Fruit fly (Drosophila melanogaster) whole organism, prepupa: ENCODE results near the gene pigeon.

Experiments
- CG10631 ChIP-seq: fragments of 200-800 bp; sonication (Bioruptor generic); optimal IDR thresholded peaks from 2 replicates; lab custom pipeline; 2016; ENCODE audit warnings: missing biosample characterization, missing genetic modification characterization
- CG10669 ChIP-seq: fragments of 200-800 bp; sonication (Bioruptor generic); optimal IDR thresholded peaks from 3 replicates; lab custom pipeline; 2018; ENCODE audit warnings: missing biosample characterization, mild to moderate bottlenecking, missing genetic modification characterization, moderate library complexity
- CG11294 ChIP-seq: fragments of 200-800 bp; sonication (Bioruptor generic); IDR thresholded peaks from 2 replicates; pipeline ENCODE4 v1.3.6; 2022; ENCODE audit warnings: missing biosample characterization, missing genetic modification characterization
- CG11902 ChIP-seq: fragments of 200-800 bp; sonication (Bioruptor generic); optimal IDR thresholded peaks from 3 replicates; lab custom pipeline; 2016; ENCODE audit warnings: missing biosample characterization, missing genetic modification characterization
- CG3032 ChIP-seq: fragments of 200-800 bp; optimal IDR thresholded peaks from 2 replicates; lab custom pipeline; 2019; ENCODE audit warnings: missing biosample characterization, mild to moderate bottlenecking, missing genetic modification characterization, moderate library complexity
- CG31627 ChIP-seq: fragments of 200-800 bp; sonication (Bioruptor generic); optimal IDR thresholded peaks from 3 replicates; lab custom pipeline; 2016; ENCODE audit warnings: missing biosample characterization, missing genetic modification characterization
- CG3919 ChIP-seq: fragments of 200-800 bp; sonication (Bioruptor generic); optimal IDR thresholded peaks from 3 replicates; lab custom pipeline; 2016; ENCODE audit warnings: missing biosample characterization, missing genetic modification characterization
- CG6276 ChIP-seq: fragments of 200-800 bp; sonication (Bioruptor generic); optimal IDR thresholded peaks from 2 replicates; lab custom pipeline; 2017; ENCODE audit warnings: missing biosample characterization, mild to moderate bottlenecking, missing genetic modification characterization
- CG6792 ChIP-seq: fragments of 200-800 bp; sonication (Bioruptor generic); optimal IDR thresholded peaks from 3 replicates; lab custom pipeline; 2016; ENCODE audit warnings: missing biosample characterization, missing genetic modification characterization
- CG6808 ChIP-seq: fragments of 200-800 bp; sonication (Bioruptor generic); optimal IDR thresholded peaks from 3 replicates; lab custom pipeline; 2017; ENCODE audit warnings: missing biosample characterization, missing genetic modification characterization, mild to moderate bottlenecking, moderate library complexity, missing genetic modification reagents
- CG7368 ChIP-seq: fragments of 200-800 bp; sonication (Bioruptor generic); optimal IDR thresholded peaks from 3 replicates; lab custom pipeline; 2016; ENCODE audit warnings: missing biosample characterization, missing genetic modification characterization
- CG8119 ChIP-seq: fragments of 200-800 bp; sonication (Bioruptor generic); IDR thresholded peaks from 3 replicates; pipeline ENCODE4 v1.3.6; 2022; ENCODE audit warnings: missing biosample characterization, missing genetic modification characterization
- CG8319 ChIP-seq: fragments of 200-800 bp; sonication (Bioruptor generic); optimal IDR thresholded peaks from 3 replicates; lab custom pipeline; 2016; ENCODE audit warnings: missing biosample characterization, missing genetic modification characterization
- Eip75B ChIP-seq: fragments of 200-800 bp; sonication (Bioruptor generic); optimal IDR thresholded peaks from 3 replicates; lab custom pipeline; 2016; ENCODE audit warnings: missing biosample characterization, missing genetic modification characterization
- Eip78C ChIP-seq: fragments of 200-800 bp; sonication (Bioruptor generic); peaks from one replicate; lab custom pipeline; 2016; ENCODE audit warnings: missing biosample characterization, missing genetic modification characterization
- Eip93F ChIP-seq: fragments of 200-800 bp; sonication (Bioruptor generic); optimal IDR thresholded peaks from 2 replicates; lab custom pipeline; 2016; ENCODE audit warnings: missing biosample characterization, mild to moderate bottlenecking, missing genetic modification characterization
- Ets21C ChIP-seq: fragments of 200-800 bp; sonication (Bioruptor generic); optimal IDR thresholded peaks from 3 replicates; lab custom pipeline; 2016; ENCODE audit warnings: missing biosample characterization, missing genetic modification characterization
- Ets96B ChIP-seq: fragments of 200-800 bp; optimal IDR thresholded peaks from 2 replicates; lab custom pipeline; 2019; ENCODE audit warnings: missing biosample characterization, mild to moderate bottlenecking, missing genetic modification characterization, moderate library complexity
- Gug ChIP-seq: fragments of 200-800 bp; sonication (Bioruptor generic); IDR thresholded peaks from 2 replicates; pipeline ENCODE4 v1.3.6; 2022; ENCODE audit warnings: missing biosample characterization, missing genetic modification characterization
- Hr38 ChIP-seq: sonication (Bioruptor generic); optimal IDR thresholded peaks from 2 replicates; lab custom pipeline; 2016; ENCODE audit warnings: missing biosample characterization, missing genetic modification characterization
- Hr39 ChIP-seq: fragments of 200-800 bp; sonication (Bioruptor generic); optimal IDR thresholded peaks from 2 replicates; lab custom pipeline; 2016; ENCODE audit warnings: missing biosample characterization, missing genetic modification characterization
- Lpt ChIP-seq: fragments of 200-800 bp; sonication (Bioruptor generic); optimal IDR thresholded peaks from 3 replicates; lab custom pipeline; 2016; ENCODE audit warnings: missing biosample characterization, missing genetic modification characterization
- Met ChIP-seq: fragments of 200-800 bp; sonication (Bioruptor generic); optimal IDR thresholded peaks from 3 replicates; lab custom pipeline; 2016; ENCODE audit warnings: missing biosample characterization, missing genetic modification characterization
- OdsH ChIP-seq: fragments of 200-800 bp; sonication (Bioruptor generic); optimal IDR thresholded peaks from 3 replicates; lab custom pipeline; 2016; ENCODE audit warnings: missing biosample characterization, missing genetic modification characterization
- Smox ChIP-seq: fragments of 200-800 bp; sonication (Bioruptor generic); optimal IDR thresholded peaks from 3 replicates; lab custom pipeline; 2016; ENCODE audit warnings: missing biosample characterization, missing genetic modification characterization
- Sox102F ChIP-seq: fragments of 200-800 bp; sonication (Bioruptor generic); optimal IDR thresholded peaks from 2 replicates; lab custom pipeline; 2016; ENCODE audit warnings: missing biosample characterization, mild to moderate bottlenecking, missing genetic modification characterization
- Sox14 ChIP-seq: fragments of 200-800 bp; sonication (Bioruptor generic); optimal IDR thresholded peaks from 3 replicates; lab custom pipeline; 2016; ENCODE audit warnings: missing biosample characterization, missing genetic modification characterization
- Sox15 ChIP-seq: fragments of 200-800 bp; sonication (Bioruptor generic); optimal IDR thresholded peaks from 3 replicates; lab custom pipeline; 2016; ENCODE audit warnings: missing biosample characterization, missing genetic modification characterization
- acj6 ChIP-seq: fragments of 200-800 bp; sonication (Bioruptor generic); optimal IDR thresholded peaks from 3 replicates; lab custom pipeline; 2016; ENCODE audit warnings: missing biosample characterization, missing genetic modification characterization
- cyc ChIP-seq: fragments of 200-800 bp; sonication (Bioruptor generic); optimal IDR thresholded peaks from 3 replicates; lab custom pipeline; 2016; ENCODE audit warnings: missing biosample characterization, missing genetic modification characterization
- dac ChIP-seq: fragments of 200-800 bp; sonication (Bioruptor generic); optimal IDR thresholded peaks from 2 replicates; lab custom pipeline; 2017; ENCODE audit warnings: missing biosample characterization, mild to moderate bottlenecking, missing genetic modification characterization
- eg ChIP-seq: fragments of 200-800 bp; sonication (Bioruptor generic); IDR thresholded peaks from 3 replicates; pipeline ENCODE4 v1.3.6; 2022; ENCODE audit warnings: missing biosample characterization, missing genetic modification characterization
- esn ChIP-seq: fragments of 200-800 bp; sonication (Bioruptor generic); optimal IDR thresholded peaks from 2 replicates; lab custom pipeline; 2016; ENCODE audit warnings: missing biosample characterization, mild to moderate bottlenecking, missing genetic modification characterization, moderate library complexity
- fd59A ChIP-seq: fragments of 200-800 bp; sonication (Bioruptor generic); optimal IDR thresholded peaks from 2 replicates; lab custom pipeline; 2017; ENCODE audit warnings: missing biosample characterization, mild to moderate bottlenecking, missing genetic modification characterization, missing genetic modification reagents
- fd85E ChIP-seq: fragments of 200-800 bp; sonication (Bioruptor generic); optimal IDR thresholded peaks from 3 replicates; lab custom pipeline; 2016; ENCODE audit warnings: missing biosample characterization, missing genetic modification characterization
- lz ChIP-seq: fragments of 200-800 bp; sonication (Bioruptor generic); optimal IDR thresholded peaks from 3 replicates; lab custom pipeline; 2016; ENCODE audit warnings: missing biosample characterization, missing genetic modification characterization
- net ChIP-seq: fragments of 200-800 bp; sonication (Bioruptor generic); optimal IDR thresholded peaks from 3 replicates; lab custom pipeline; 2016; ENCODE audit warnings: missing biosample characterization, missing genetic modification characterization
- salr ChIP-seq, 2 experiments: fragments of 200-800 bp; sonication (Bioruptor generic); optimal IDR thresholded peaks; 3 replicates each; lab custom pipeline; 2016 to 2018; ENCODE audit warnings: missing biosample characterization in 2 of 2, missing genetic modification characterization in 2 of 2, mild to moderate bottlenecking in 1 of 2
- spab ChIP-seq: fragments of 200-800 bp; sonication (Bioruptor generic); optimal IDR thresholded peaks from 2 replicates; lab custom pipeline; 2017; ENCODE audit warnings: missing biosample characterization, mild to moderate bottlenecking, missing genetic modification characterization, missing genetic modification reagents
- ss ChIP-seq, 2 experiments: fragments of 200-800 bp; sonication (Bioruptor generic); optimal IDR thresholded peaks; 2 replicates in 1 of 2; 3 replicates in 1 of 2; lab custom pipeline; 2017 to 2018; ENCODE audit warnings: mild to moderate bottlenecking in 2 of 2, missing biosample characterization in 2 of 2, missing genetic modification characterization in 2 of 2, moderate library complexity in 1 of 2
- svp ChIP-seq: fragments of 200-800 bp; sonication (Bioruptor generic); peaks from one replicate; lab custom pipeline; 2016; ENCODE audit warnings: missing biosample characterization, missing genetic modification characterization
- topi ChIP-seq: fragments of 200-800 bp; sonication (Bioruptor generic); optimal IDR thresholded peaks from 3 replicates; lab custom pipeline; 2016; ENCODE audit warnings: missing biosample characterization, missing genetic modification characterization
- vri ChIP-seq: fragments of 200-800 bp; sonication (Bioruptor generic); optimal IDR thresholded peaks from 3 replicates; lab custom pipeline; 2016; ENCODE audit warnings: missing biosample characterization, mild to moderate bottlenecking, missing genetic modification characterization

The pigeon gene

dm6 chr2L:19229059-19229458 lies 43.2 kb downstream of the pigeon start (continued):
- TF ChIP-seq CG8119 (no peak), CG6808 (peak; percentile 7), CG6792 (peak; percentile 7), acj6 (GFP tag; lab: Kevin White, UChicago) (peak; percentile 3), net (no peak), spab (GFP tag; lab: Kevin White, UChicago) (peak; percentile 5), Sox14 (GFP tag; lab: Kevin White, UChicago) (peak; percentile 36), CG10669 (peak; percentile 16), CG7368 (GFP tag; lab: Kevin White, UChicago) (no peak), Ets21C (GFP tag; lab: Kevin White, UChicago) (no peak), OdsH (peak; percentile 11), CG11294 (no peak), cyc (GFP tag; lab: Kevin White, UChicago) (peak; percentile 6), lz (GFP tag; lab: Kevin White, UChicago) (peak; percentile 31), CG3919 (peak; percentile 27), ss (GFP tag; optimal IDR thresholded peaks at IDR 0.05; lab: Kevin White, UChicago) (no peak), CG6276 (GFP tag; lab: Kevin White, UChicago) (no peak), Ets96B (tag; lab: Kevin White, UChicago) (peak; percentile 13), salr (GFP tag; optimal IDR thresholded peaks at IDR 0.05; lab: Kevin White, UChicago) (no peak), Met (GFP tag; lab: Kevin White, UChicago) (peak; percentile 42), svp (GFP tag; lab: Kevin White, UChicago) (peak; percentile 84), Eip75B (GFP tag; lab: Kevin White, UChicago) (no peak), topi (GFP tag; lab: Kevin White, UChicago) (peak; percentile 23), fd59A (GFP tag; lab: Kevin White, UChicago) (no peak), Gug (GFP tag; lab: Robert Waterston, UW) (no peak), Hr38 (no peak), eg (GFP tag; lab: Robert Waterston, UW) (no peak), Hr39 (GFP tag; lab: Kevin White, UChicago) (peak; percentile 24), Eip78C (GFP tag; lab: Kevin White, UChicago) (peak; percentile 73), CG31627 (GFP tag; lab: Kevin White, UChicago) (peak; percentile 43)

dm6 chr2L:19230518-19230917 lies 44.7 kb downstream of the pigeon start:
- peak; percentile 42 for TF ChIP-seq esn (GFP tag; lab: Kevin White, UChicago)
- TF ChIP-seq Met (GFP tag; lab: Kevin White, UChicago), result peak; percentile 39
- no peak for TF ChIP-seq acj6 (GFP tag; lab: Kevin White, UChicago)
- peak; percentile 33 for TF ChIP-seq Eip78C (GFP tag; lab: Kevin White, UChicago)
- TF ChIP-seq svp (GFP tag; lab: Kevin White, UChicago), result peak; percentile 67
- TF ChIP-seq Eip93F, result no peak
- peak; percentile 20 for TF ChIP-seq topi (GFP tag; lab: Kevin White, UChicago)
- peak; percentile 16 for TF ChIP-seq CG31627 (GFP tag; lab: Kevin White, UChicago)
- TF ChIP-seq fd59A (GFP tag; lab: Kevin White, UChicago), result no peak
- peak; percentile 35 for TF ChIP-seq Smox (GFP tag; lab: Kevin White, UChicago)
- TF ChIP-seq cyc (GFP tag; lab: Kevin White, UChicago), result peak; percentile 12
- peak; percentile 22 for TF ChIP-seq Hr39 (GFP tag; lab: Kevin White, UChicago)
- TF ChIP-seq Ets21C (GFP tag; lab: Kevin White, UChicago), result peak; percentile 17
- no peak for TF ChIP-seq vri

- TF ChIP-seq fd59A (GFP tag; lab: Kevin White, UChicago), result peak; percentile 18
- peak in 1 of 2 experiments; percentile 3 for TF ChIP-seq salr (GFP tag; optimal IDR thresholded peaks at IDR 0.05; lab: Kevin White, UChicago)
- peak; percentile 41 for TF ChIP-seq Eip78C (GFP tag; lab: Kevin White, UChicago)
- TF ChIP-seq fd85E (GFP tag; lab: Kevin White, UChicago), result no peak
Observed at dm6 chr2L:19233300-19233699, 47.5 kb downstream of the pigeon start.

- no peak for TF ChIP-seq fd85E (GFP tag; lab: Kevin White, UChicago)
- peak; percentile 14 for TF ChIP-seq CG3032 (tag; lab: Kevin White, UChicago)
- TF ChIP-seq OdsH, result peak; percentile 18
- TF ChIP-seq CG11294, result peak; percentile 48; the same call in 1 of the 2 replicates
- TF ChIP-seq acj6 (GFP tag; lab: Kevin White, UChicago), result no peak
- TF ChIP-seq eg (GFP tag; lab: Robert Waterston, UW), result peak; percentile 77
- peak; percentile 63; the same call in 1 of the 2 replicates for TF ChIP-seq Gug (GFP tag; lab: Robert Waterston, UW)
- no peak for TF ChIP-seq Hr38
- TF ChIP-seq CG6792, result no peak
- TF ChIP-seq CG10631 (GFP tag; lab: Kevin White, UChicago), result no peak
- no peak for TF ChIP-seq Sox102F (GFP tag; lab: Kevin White, UChicago)
- TF ChIP-seq CG8319 (GFP tag; lab: Kevin White, UChicago), result no peak
- TF ChIP-seq CG11902 (GFP tag; lab: Kevin White, UChicago), result no peak
- TF ChIP-seq Hr39 (GFP tag; lab: Kevin White, UChicago), result no peak
- no peak for TF ChIP-seq Sox14 (GFP tag; lab: Kevin White, UChicago)
- no peak for TF ChIP-seq Sox15 (GFP tag; lab: Kevin White, UChicago)
- TF ChIP-seq topi (GFP tag; lab: Kevin White, UChicago), result no peak
- no peak for TF ChIP-seq CG10669
- no peak for TF ChIP-seq cyc (GFP tag; lab: Kevin White, UChicago)
- TF ChIP-seq dac (GFP tag; lab: Kevin White, UChicago), result no peak
- no peak for TF ChIP-seq Eip75B (GFP tag; lab: Kevin White, UChicago)
- TF ChIP-seq vri, result no peak
- TF ChIP-seq Lpt (GFP tag; lab: Kevin White, UChicago), result peak; percentile 43
Observed at dm6 chr2L:19235120-19235519, 49.3 kb downstream of the pigeon start.
